ENCODE assay signal across 3 worm cellular contexts in the genomic region with DNA sequence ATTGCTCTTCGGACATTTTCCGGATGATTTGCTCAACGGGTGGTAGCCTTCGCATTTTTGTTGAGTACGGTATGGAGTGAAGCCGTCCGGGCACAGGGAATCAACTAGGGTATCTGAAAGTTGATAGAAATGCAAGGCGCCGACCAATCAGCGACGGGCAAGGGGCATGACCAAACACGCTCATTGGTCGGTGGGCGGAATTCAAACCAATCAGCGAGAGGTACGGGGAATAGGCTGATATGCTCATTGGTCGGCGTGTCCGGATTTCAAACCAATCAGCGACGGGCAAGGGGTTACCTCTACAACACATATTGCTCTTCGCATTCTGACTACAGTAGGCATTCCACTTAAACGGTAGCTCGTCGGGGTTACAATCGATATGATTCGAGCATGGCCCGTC.
TF ChIP-seq lines count a peak whose summit lies in the region.

No protein-coding gene starts in this region.

TF ChIP-seq in whole organism, L3 larva, 47 proteins besides CTCF, POLR2A, EP300 and RAD21:
- TF ChIP-seq nfya-1 (tag; optimal IDR thresholded peaks at IDR 0.05; lab: Kevin White, UChicago; ENCODE audit: insufficient read depth) (peak; percentile 88), pqm-1 (tag; optimal IDR thresholded peaks at IDR 0.05; lab: Kevin White, UChicago) (no peak), skn-1 (tag; optimal IDR thresholded peaks at IDR 0.05; lab: Kevin White, UChicago) (no peak)

TF ChIP-seq in whole organism, late embryonic, 69 proteins besides CTCF, POLR2A, EP300 and RAD21:
- TF ChIP-seq pat-9 (tag; optimal IDR thresholded peaks at IDR 0.05; lab: Kevin White, UChicago) (no peak), nfya-1 (tag; optimal IDR thresholded peaks at IDR 0.05; lab: Kevin White, UChicago) (peak; percentile 97)

TF ChIP-seq in whole organism, young adult, 124 proteins besides CTCF, POLR2A, EP300 and RAD21:
- no peak for TF ChIP-seq efl-1 (GFP tag; optimal IDR thresholded peaks at IDR 0.05; lab: Kevin White, UChicago)
- no peak for TF ChIP-seq pbrm-1 (GFP tag; IDR thresholded peaks at IDR 0.05; lab: Robert Waterston, UW)
- no peak for TF ChIP-seq F55B11.4 (tag; optimal IDR thresholded peaks at IDR 0.05; lab: Kevin White, UChicago; ENCODE audit: borderline replicate concordance, insufficient read depth)
- no peak for TF ChIP-seq repo-1 (tag; optimal IDR thresholded peaks at IDR 0.05; lab: Kevin White, UChicago)
- TF ChIP-seq nfyb-1 (GFP tag; IDR thresholded peaks at IDR 0.05; lab: Robert Waterston, UW), result peak; percentile 81
- TF ChIP-seq atf-7 (tag; optimal IDR thresholded peaks at IDR 0.05; lab: Kevin White, UChicago), result no peak
- TF ChIP-seq sdz-38 (tag; optimal IDR thresholded peaks at IDR 0.05; lab: Kevin White, UChicago), result no peak
